Worm (Caenorhabditis elegans) whole organism, young adult: ENCODE results near the gene F48F5.8.

Experiments used
- F10E7.11 ChIP-seq: sonication (generic microtip); optimal IDR thresholded peaks from 2 replicates; lab custom pipeline; 2017; ENCODE audit warnings: mild to moderate bottlenecking, missing genetic modification characterization, moderate library complexity, missing compliant biosample characterization
- F33H1.4 ChIP-seq: fragments of 200-800 bp; sonication (Bioruptor generic); IDR thresholded peaks from 2 replicates; pipeline ENCODE4 v1.3.6; 2022; ENCODE audit warnings: missing genetic modification reagents, missing genetic modification characterization, missing compliant biosample characterization
- F37B4.10 ChIP-seq: fragments of 200-800 bp; sonication (Bioruptor generic); IDR thresholded peaks from 2 replicates; pipeline ENCODE4 v1.3.6; 2022; ENCODE audit warnings: missing genetic modification characterization, missing compliant biosample characterization
- F52B5.7 ChIP-seq: sonication (generic microtip); optimal IDR thresholded peaks from 2 replicates; lab custom pipeline; 2016; ENCODE audit warnings: mild to moderate bottlenecking, missing genetic modification characterization, missing compliant biosample characterization
- K11D2.4 ChIP-seq: fragments of 200-800 bp; sonication (Bioruptor generic); IDR thresholded peaks from 2 replicates; pipeline ENCODE4 v1.3.6; 2022; ENCODE audit warnings: missing genetic modification reagents, missing genetic modification characterization, missing compliant biosample characterization
- K12H6.12 ChIP-seq: fragments of 200-800 bp; sonication (Bioruptor generic); optimal IDR thresholded peaks from 2 replicates; lab custom pipeline; 2018; ENCODE audit warnings: mild to moderate bottlenecking, missing genetic modification characterization, missing compliant biosample characterization
- T26A5.8 ChIP-seq: sonication (generic microtip); optimal IDR thresholded peaks from 2 replicates; lab custom pipeline; 2016; ENCODE audit warnings: missing genetic modification characterization, missing compliant biosample characterization
- Y95B8A.8 ChIP-seq: fragments of 200-800 bp; sonication (Bioruptor generic); IDR thresholded peaks from 2 replicates; pipeline ENCODE4 v1.3.6; 2022; ENCODE audit warnings: missing genetic modification reagents, missing genetic modification characterization, missing compliant biosample characterization
- akir-1 ChIP-seq: fragments of 200-800 bp; sonication (Bioruptor generic); optimal IDR thresholded peaks from 2 replicates; lab custom pipeline; 2018; ENCODE audit warnings: mild to moderate bottlenecking, missing genetic modification characterization, moderate library complexity, missing compliant biosample characterization
- atf-7 ChIP-seq: sonication (generic microtip); optimal IDR thresholded peaks from 2 replicates; lab custom pipeline; 2017; ENCODE audit warnings: mild to moderate bottlenecking, missing genetic modification characterization, missing compliant biosample characterization
- attf-6 ChIP-seq: fragments of 200-800 bp; sonication (Bioruptor generic); IDR thresholded peaks from 2 replicates; pipeline ENCODE4 v1.3.6; 2022; ENCODE audit warnings: missing genetic modification reagents, missing genetic modification characterization, missing compliant biosample characterization
- ceh-100 ChIP-seq: fragments of 200-800 bp; sonication (Bioruptor generic); IDR thresholded peaks from 2 replicates; pipeline ENCODE4 v1.3.6; 2022; ENCODE audit warnings: missing genetic modification reagents, missing genetic modification characterization, missing compliant biosample characterization
- ceh-91 ChIP-seq: fragments of 200-800 bp; sonication (Bioruptor generic); IDR thresholded peaks from 2 replicates; pipeline ENCODE4 v1.3.6; 2022; ENCODE audit warnings: missing genetic modification reagents, missing genetic modification characterization, missing compliant biosample characterization
- die-1 ChIP-seq: sonication (generic microtip); optimal IDR thresholded peaks from 2 replicates; lab custom pipeline; 2016; ENCODE audit warnings: missing genotype, mild to moderate bottlenecking, missing genetic modification characterization, missing compliant biosample characterization
- efl-1 ChIP-seq: fragments of 150-350 bp; optimal IDR thresholded peaks from 2 replicates; lab custom pipeline; 2014; ENCODE audit warnings: missing biosample characterization, missing genetic modification reagents, missing genetic modification characterization
- egl-18 ChIP-seq: fragments of 200-800 bp; sonication (Bioruptor generic); IDR thresholded peaks from 2 replicates; pipeline ENCODE4 v1.3.6; 2022; ENCODE audit warnings: missing genetic modification reagents, missing genetic modification characterization, missing compliant biosample characterization
- egl-44 ChIP-seq: fragments of 200-800 bp; sonication (Bioruptor generic); IDR thresholded peaks from 2 replicates; pipeline ENCODE4 v1.3.6; 2022; ENCODE audit warnings: missing genetic modification reagents, missing genetic modification characterization, missing compliant biosample characterization
- egrh-3 ChIP-seq: fragments of 200-800 bp; sonication (Bioruptor generic); IDR thresholded peaks from 2 replicates; pipeline ENCODE4 v1.3.6; 2022; ENCODE audit warnings: missing genetic modification reagents, missing genetic modification characterization, missing compliant biosample characterization
- ets-4 ChIP-seq: fragments of 200-800 bp; sonication (Bioruptor generic); optimal IDR thresholded peaks from 2 replicates; lab custom pipeline; 2018; ENCODE audit warnings: mild to moderate bottlenecking, missing genetic modification characterization, missing compliant biosample characterization
- gei-17 ChIP-seq: fragments of 200-800 bp; sonication (Bioruptor generic); optimal IDR thresholded peaks from 2 replicates; lab custom pipeline; 2018; ENCODE audit warnings: mild to moderate bottlenecking, missing genetic modification characterization, missing compliant biosample characterization
- him-1 ChIP-seq: sonication (generic microtip); optimal IDR thresholded peaks from 2 replicates; lab custom pipeline; 2016; ENCODE audit warnings: missing genotype, missing genetic modification reagents, missing genetic modification characterization, missing compliant biosample characterization
- lin-26 ChIP-seq: fragments of 200-800 bp; sonication (Bioruptor generic); IDR thresholded peaks from 2 replicates; pipeline ENCODE4 v1.3.6; 2022; ENCODE audit warnings: missing genetic modification reagents, missing genetic modification characterization, missing compliant biosample characterization
- lsl-1 ChIP-seq: fragments of 200-800 bp; sonication (Bioruptor generic); optimal IDR thresholded peaks from 2 replicates; lab custom pipeline; 2018; ENCODE audit warnings: mild to moderate bottlenecking, missing genetic modification characterization, moderate library complexity, missing compliant biosample characterization
- madf-3 ChIP-seq: fragments of 200-800 bp; sonication (Bioruptor generic); IDR thresholded peaks from 2 replicates; pipeline ENCODE4 v1.3.6; 2022; ENCODE audit warnings: missing genetic modification reagents, missing genetic modification characterization, missing compliant biosample characterization
- nhr-179 ChIP-seq: sonication (generic microtip); optimal IDR thresholded peaks from 2 replicates; lab custom pipeline; 2016; ENCODE audit warnings: mild to moderate bottlenecking, missing genetic modification characterization, missing compliant biosample characterization
- pbrm-1 ChIP-seq: fragments of 200-800 bp; sonication (Bioruptor generic); IDR thresholded peaks from 2 replicates; pipeline ENCODE4 v1.3.6; 2022; ENCODE audit warnings: missing genetic modification reagents, missing genetic modification characterization, missing compliant biosample characterization
- rec-8 ChIP-seq, 2 experiments: sonication (generic microtip); optimal IDR thresholded peaks; 2 replicates each; lab custom pipeline; 2016; ENCODE audit warnings: mild to moderate bottlenecking in 2 of 2, missing genetic modification characterization in 2 of 2, missing genetic modification reagents in 2 of 2, missing genotype in 2 of 2, missing biosample characterization in 1 of 2, missing compliant biosample characterization in 1 of 2, moderate library complexity in 1 of 2
- sdz-38 ChIP-seq: sonication (generic microtip); optimal IDR thresholded peaks from 2 replicates; lab custom pipeline; 2016; ENCODE audit warnings: missing genotype, missing genetic modification characterization, missing compliant biosample characterization
- sea-2 ChIP-seq: fragments of 200-800 bp; sonication (Bioruptor generic); IDR thresholded peaks from 2 replicates; pipeline ENCODE4 v1.3.6; 2022; ENCODE audit warnings: missing genetic modification characterization, missing compliant biosample characterization
- snpc-1.1 ChIP-seq: sonication (generic microtip); optimal IDR thresholded peaks from 2 replicates; lab custom pipeline; 2017; ENCODE audit warnings: missing genetic modification characterization, mild to moderate bottlenecking, missing compliant biosample characterization, antibody characterized with exemption, moderate library complexity, missing genotype, missing genetic modification reagents; ENCODE audit not compliant: insufficient read depth
- tbx-9 ChIP-seq: sonication (generic microtip); optimal IDR thresholded peaks from 2 replicates; lab custom pipeline; 2016; ENCODE audit warnings: borderline replicate concordance, missing genetic modification characterization, inconsistent platforms, missing compliant biosample characterization
- zfh-2 ChIP-seq: fragments of 200-800 bp; sonication (Bioruptor generic); conservative IDR thresholded peaks from 2 replicates; pipeline ENCODE4 v1.3.6; 2022; ENCODE audit warnings: missing genetic modification reagents, missing genetic modification characterization, missing compliant biosample characterization
- ztf-25 ChIP-seq: fragments of 200-800 bp; sonication (Bioruptor generic); IDR thresholded peaks from 2 replicates; pipeline ENCODE4 v1.3.6; 2022; ENCODE audit warnings: missing genetic modification reagents, missing genetic modification characterization, missing compliant biosample characterization
- ztf-26 ChIP-seq: sonication (generic microtip); optimal IDR thresholded peaks from 2 replicates; lab custom pipeline; 2017; ENCODE audit warnings: missing genetic modification characterization, missing compliant biosample characterization
- ztf-6 ChIP-seq: fragments of 200-800 bp; sonication (Bioruptor generic); IDR thresholded peaks from 2 replicates; pipeline ENCODE4 v1.3.6; 2022; ENCODE audit warnings: missing genetic modification reagents, missing genetic modification characterization, missing compliant biosample characterization

The F48F5.8 gene

DNA sequence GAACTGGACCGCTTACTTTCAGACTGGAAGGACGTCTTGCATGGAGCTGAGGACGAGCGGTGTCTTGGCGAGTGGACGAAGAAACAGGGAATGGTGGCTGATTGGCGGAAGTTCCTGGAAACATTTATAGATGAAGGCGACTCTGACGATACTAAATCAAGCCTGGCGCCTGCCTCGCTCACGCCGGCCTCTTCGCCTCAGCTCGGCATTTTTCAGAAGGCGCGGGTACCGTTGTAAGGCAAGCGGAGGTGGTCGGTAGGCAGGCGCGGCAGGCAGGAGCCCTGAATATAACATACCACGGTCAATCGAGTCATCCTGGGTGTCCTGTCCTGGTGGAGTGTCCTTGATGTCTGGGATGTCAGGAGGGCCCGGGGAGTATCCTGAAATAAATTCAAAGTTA lies 20.8 kb downstream of the F48F5.8 start:
- TF ChIP-seq sea-2 (GFP tag; lab: Robert Waterston, UW) (no peak), zfh-2 (GFP tag; lab: Robert Waterston, UW) (peak; percentile 83), ets-4 (no peak), egl-18 (GFP tag; lab: Robert Waterston, UW) (no peak)

DNA sequence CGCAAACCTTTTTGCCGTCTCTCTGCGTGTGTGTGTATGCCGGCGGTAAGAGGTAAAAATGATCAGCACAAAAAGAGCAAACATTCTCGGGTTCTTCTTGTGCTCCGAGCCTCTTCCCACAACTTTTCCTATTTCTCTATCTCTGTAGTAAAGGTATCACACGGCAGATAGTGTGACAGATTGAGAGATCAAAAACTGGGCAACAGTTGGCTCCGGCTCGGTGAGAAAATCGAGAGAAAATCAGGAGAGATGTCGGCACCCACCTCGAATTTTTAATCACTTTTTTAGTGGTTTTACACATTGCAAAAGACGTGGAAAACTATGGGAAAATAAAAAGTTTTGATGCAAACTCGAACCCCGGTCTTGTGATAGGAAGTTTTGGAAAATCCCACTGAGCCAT lies 26.7 kb downstream of the F48F5.8 start:
- TF ChIP-seq Y95B8A.8 (GFP tag; lab: Robert Waterston, UW) (no peak), akir-1 (GFP tag; lab: Kevin White, UChicago) (no peak), atf-7 (tag; lab: Kevin White, UChicago) (no peak), egrh-3 (GFP tag; lab: Robert Waterston, UW) (no peak), T26A5.8 (tag; lab: Kevin White, UChicago) (no peak), K11D2.4 (GFP tag; lab: Robert Waterston, UW) (no peak), K12H6.12 (tag; lab: Kevin White, UChicago) (no peak)

DNA sequence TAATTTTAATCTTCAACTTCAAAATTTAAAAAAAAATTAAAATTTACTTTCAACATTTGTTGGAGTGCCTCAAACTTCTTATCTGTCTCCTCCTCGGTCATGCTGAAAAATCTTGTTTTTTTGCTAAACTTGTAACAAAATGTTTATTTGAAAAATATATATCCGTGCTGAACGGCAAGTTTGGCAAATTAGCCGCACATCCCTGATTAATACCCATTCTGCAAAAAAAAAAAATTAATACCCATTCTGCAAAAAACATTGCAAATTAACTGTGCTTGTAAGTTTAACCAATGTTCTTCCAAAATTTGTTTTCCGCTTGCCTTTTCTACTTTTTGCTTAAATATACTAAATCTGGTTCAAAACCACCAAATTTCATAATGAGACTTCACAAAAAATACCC lies 27.9 kb downstream of the F48F5.8 start, which contains the start of gene F48F5.6:
Gene F48F5.6 (minus strand): TSS at position 101 of the 400 bp plus-strand sequence.
- TF ChIP-seq nhr-179 (tag; lab: Kevin White, UChicago) (no peak), gei-17 (GFP tag; lab: Kevin White, UChicago) (no peak), rec-8 (tag; optimal IDR thresholded peaks at IDR 0.05; lab: Kevin White, UChicago) (no peak), efl-1 (GFP tag; lab: Kevin White, UChicago) (no peak), lin-26 (GFP tag; lab: Robert Waterston, UW) (no peak), attf-6 (GFP tag; lab: Robert Waterston, UW) (no peak), him-1 (tag; lab: Kevin White, UChicago) (no peak), egl-44 (GFP tag; lab: Robert Waterston, UW) (no peak), lsl-1 (GFP tag; lab: Kevin White, UChicago) (no peak), snpc-1.1 (tag; lab: Kevin White, UChicago) (no peak), madf-3 (no peak), atf-7 (tag; lab: Kevin White, UChicago) (no peak), sdz-38 (tag; lab: Kevin White, UChicago) (no peak), ztf-26 (tag; lab: Kevin White, UChicago) (no peak), die-1 (tag; lab: Kevin White, UChicago) (no peak), zfh-2 (GFP tag; lab: Robert Waterston, UW) (no peak), ceh-91 (GFP tag; lab: Robert Waterston, UW) (no peak)

DNA sequence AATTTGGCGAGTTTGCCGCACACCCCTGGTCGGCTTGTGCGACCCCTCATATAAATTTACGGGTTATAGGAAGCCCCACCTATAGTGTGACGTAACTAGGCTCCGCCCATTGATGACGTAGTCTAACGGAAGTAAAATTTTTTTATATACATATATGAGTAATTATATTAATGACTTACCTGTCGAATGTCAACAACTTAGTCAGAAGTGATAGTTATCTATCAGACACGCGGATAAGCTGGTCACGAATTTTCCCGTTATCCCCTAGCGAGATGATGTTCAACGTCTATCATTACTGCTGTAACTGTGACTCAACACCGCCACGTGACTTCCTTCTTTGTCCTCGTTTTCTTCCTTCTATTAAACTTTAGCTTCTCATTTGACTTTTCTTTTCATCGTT lies 28.7 kb downstream of the F48F5.8 start, which contains the start of gene srd-70:
Gene srd-70 (plus strand): TSS at position 301 of the 400 bp plus-strand sequence.
- TF ChIP-seq F33H1.4 (no peak), attf-6 (GFP tag; lab: Robert Waterston, UW) (no peak), gei-17 (GFP tag; lab: Kevin White, UChicago) (no peak), F52B5.7 (no peak), pbrm-1 (no peak), F10E7.11 (no peak), ztf-25 (GFP tag; lab: Robert Waterston, UW) (no peak), snpc-1.1 (tag; lab: Kevin White, UChicago) (no peak), ztf-6 (GFP tag; lab: Robert Waterston, UW) (no peak), ets-4 (no peak), F37B4.10 (no peak), ceh-100 (GFP tag; lab: Robert Waterston, UW) (no peak), tbx-9 (tag; lab: Kevin White, UChicago) (no peak), egl-44 (GFP tag; lab: Robert Waterston, UW) (no peak)
